Worm (Caenorhabditis elegans): ENCODE measurements around the gene fbxb-114.
"Not testable (repeated sequence)": the region's sequence is repeated elsewhere in the genome, so short reads cannot be mapped to it uniquely, and the experiment has no call there.

- TF ChIP-seq hsf-1 (GFP tag; IDR thresholded peaks at IDR 0.05); tbx-9 (tag; optimal IDR thresholded peaks at IDR 0.05; ENCODE audit: borderline replicate concordance); ztf-28 (GFP tag; IDR thresholded peaks at IDR 0.05); let-607 (tag; optimal IDR thresholded peaks at IDR 0.05); lag-1 (GFP tag; IDR thresholded peaks at IDR 0.05); unc-130 (GFP tag; optimal IDR thresholded peaks at IDR 0.05); rcor-1 (GFP tag; IDR thresholded peaks at IDR 0.05); lsl-1 (GFP tag; optimal IDR thresholded peaks at IDR 0.05); ama-1 (optimal IDR thresholded peaks at IDR 0.05); ama-1 (GFP tag; optimal IDR thresholded peaks at IDR 0.05); pha-4 (tag; optimal IDR thresholded peaks at IDR 0.05); F57C9.4 (tag; optimal IDR thresholded peaks at IDR 0.05); zim-3 (tag; optimal IDR thresholded peaks at IDR 0.05); nhr-179 (tag; optimal IDR thresholded peaks at IDR 0.05): not testable (repeated sequence)
Observed at ce11 chrX:16883426-16883825, 38.2 kb upstream of the fbxb-114 start, which contains the start of gene Y13C8A.1.

Measured in whole organism, young adult.